Worm (Caenorhabditis elegans) whole organism, early embryonic: ENCODE data around the gene C33B4.5.

Source experiments
- B0310.2 ChIP-seq: sonication (generic microtip); optimal IDR thresholded peaks from 2 replicates; lab custom pipeline; 2016; ENCODE audit warnings: mild to moderate bottlenecking, missing genetic modification characterization, missing compliant biosample characterization
- ama-1 ChIP-seq: fragments of 150-350 bp; optimal IDR thresholded peaks from 2 replicates; lab custom pipeline; 2014
- flt-1 ChIP-seq: fragments of 200-800 bp; sonication (Bioruptor generic); IDR thresholded peaks from 2 replicates; pipeline ENCODE4 v1.3.6; 2022; ENCODE audit warnings: missing genetic modification characterization, missing compliant biosample characterization
- hmbx-1 ChIP-seq: sonication (generic microtip); optimal IDR thresholded peaks from 2 replicates; lab custom pipeline; 2016; ENCODE audit warnings: mild to moderate bottlenecking, missing genetic modification characterization, missing compliant biosample characterization
- hmg-4 ChIP-seq: fragments of 200-800 bp; sonication (Bioruptor generic); optimal IDR thresholded peaks from 2 replicates; lab custom pipeline; 2018; ENCODE audit warnings: mild to moderate bottlenecking, missing genetic modification characterization, missing compliant biosample characterization
- hnd-1 ChIP-seq: sonication (generic microtip); optimal IDR thresholded peaks from 2 replicates; lab custom pipeline; 2016; ENCODE audit warnings: missing genetic modification characterization, missing compliant biosample characterization
- scrt-1 ChIP-seq: fragments of 200-800 bp; sonication (Bioruptor generic); IDR thresholded peaks from 2 replicates; pipeline ENCODE4 v1.3.6; 2022; ENCODE audit warnings: missing genetic modification characterization, missing compliant biosample characterization
- sea-1 ChIP-seq: fragments of 200-800 bp; sonication (Bioruptor generic); conservative IDR thresholded peaks from 2 replicates; pipeline ENCODE4 v1.3.6; 2022; ENCODE audit warnings: missing genetic modification characterization, missing compliant biosample characterization
- tbx-11 ChIP-seq: fragments of 200-800 bp; sonication (Bioruptor generic); IDR thresholded peaks from 2 replicates; pipeline ENCODE4 v1.3.6; 2022; ENCODE audit warnings: missing genetic modification characterization, missing compliant biosample characterization
- tbx-37 ChIP-seq: fragments of 200-800 bp; sonication (Bioruptor generic); conservative IDR thresholded peaks from 2 replicates; pipeline ENCODE4 v1.3.6; 2022; ENCODE audit warnings: missing genetic modification reagents, missing genetic modification characterization, missing compliant biosample characterization
- tra-4 ChIP-seq: sonication (generic microtip); optimal IDR thresholded peaks from 2 replicates; lab custom pipeline; 2017; ENCODE audit warnings: missing genetic modification characterization, missing compliant biosample characterization

DNA sequence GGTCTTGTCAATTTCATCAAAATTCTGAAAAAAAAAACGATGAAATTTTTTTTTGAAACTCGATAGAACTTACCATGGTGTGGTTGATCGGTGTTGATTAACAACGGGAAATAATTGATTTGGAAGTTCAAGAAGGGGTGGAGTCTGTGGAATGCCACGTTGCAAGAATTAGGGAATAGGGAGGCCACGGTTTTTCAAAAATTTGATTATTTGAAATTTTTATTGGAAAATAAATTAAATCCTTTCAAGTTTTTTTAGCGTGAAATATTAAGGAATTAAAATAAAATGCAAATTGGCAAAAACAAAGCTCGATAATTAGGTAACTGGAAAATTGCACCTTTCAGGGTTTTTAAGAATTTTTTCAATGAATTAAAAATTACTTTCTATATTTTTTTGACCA lies 43.6 kb upstream of the C33B4.5 start, which contains the start of gene rmd-3:
- no peak for TF ChIP-seq ama-1 (lab: Kevin White, UChicago)
- no peak for TF ChIP-seq scrt-1 (GFP tag; lab: Robert Waterston, UW)
- no peak for TF ChIP-seq flt-1
- TF ChIP-seq hnd-1 (tag; lab: Kevin White, UChicago): no peak
- no peak for TF ChIP-seq hmbx-1 (tag; lab: Kevin White, UChicago)
- TF ChIP-seq hmg-4 (GFP tag; lab: Kevin White, UChicago): no peak
- no peak for TF ChIP-seq tra-4 (tag; lab: Kevin White, UChicago)
- no peak for TF ChIP-seq B0310.2
- no peak for TF ChIP-seq tbx-37
- TF ChIP-seq sea-1: no peak
- no peak for TF ChIP-seq tbx-11
